Fruit fly (Drosophila melanogaster): ENCODE data around the gene Ir10a.
A peak's percentile ranks its signal among the peaks of the same experiment; 100 is the strongest.

The Ir10a gene

dm6 chrX:11283570-11283969 is 27.4 kb downstream of the Ir10a start (continued):
- TF ChIP-seq Mad (GFP tag; optimal IDR thresholded peaks at IDR 0.05): no peak
- 0 out of 3 replicates have a peak, but pooled peaks have one; percentile 31 for TF ChIP-seq ase (GFP tag; IDR thresholded peaks at IDR 0.05)
- TF ChIP-seq sens-2 (GFP tag; IDR thresholded peaks at IDR 0.05): no peak
- TF ChIP-seq kay (GFP tag; optimal IDR thresholded peaks at IDR 0.05): no peak
- no peak for TF ChIP-seq D (optimal IDR thresholded peaks at IDR 0.05)
- no peak for TF ChIP-seq D (GFP tag; optimal IDR thresholded peaks at IDR 0.05)
- no peak for TF ChIP-seq insv (GFP tag; optimal IDR thresholded peaks at IDR 0.05)
- TF ChIP-seq fd64A (GFP tag; optimal IDR thresholded peaks at IDR 0.05): no peak
- TF ChIP-seq CG10543 (GFP tag; optimal IDR thresholded peaks at IDR 0.05): no peak
- no peak for TF ChIP-seq CG18619 (GFP tag; optimal IDR thresholded peaks at IDR 0.05)
- no peak for TF ChIP-seq CG12769 (tag; optimal IDR thresholded peaks at IDR 0.05)
- no peak for TF ChIP-seq CG8478 (optimal IDR thresholded peaks at IDR 0.05)
- TF ChIP-seq CG17361 (GFP tag; IDR thresholded peaks at IDR 0.05): no peak
- TF ChIP-seq Poxn (GFP tag; IDR thresholded peaks at IDR 0.05): no peak
- TF ChIP-seq CG8290 (GFP tag; optimal IDR thresholded peaks at IDR 0.05): no peak
- TF ChIP-seq CG8290 (tag; optimal IDR thresholded peaks at IDR 0.05): peak in 1 of 2 experiments; percentile 38
- no peak for TF ChIP-seq chinmo (GFP tag; IDR thresholded peaks at IDR 0.05; ENCODE audit: partially characterized antibody)
- no peak for TF ChIP-seq CG42726 (GFP tag; IDR thresholded peaks at IDR 0.05; ENCODE audit: partially characterized antibody)
- no peak for TF ChIP-seq CG1647 (GFP tag; optimal IDR thresholded peaks at IDR 0.05)
- no peak for TF ChIP-seq Kr (GFP tag; optimal IDR thresholded peaks at IDR 0.05)
- TF ChIP-seq ttk (GFP tag; IDR thresholded peaks at IDR 0.05): no peak
- no peak for TF ChIP-seq trh (GFP tag; optimal IDR thresholded peaks at IDR 0.05)
- no peak for TF ChIP-seq fd96Cb (tag; optimal IDR thresholded peaks at IDR 0.05)
- no peak for TF ChIP-seq chif (GFP tag; optimal IDR thresholded peaks at IDR 0.05)
- no peak for TF ChIP-seq CG11085 (GFP tag; IDR thresholded peaks at IDR 0.05)
- TF ChIP-seq gt (GFP tag; IDR thresholded peaks at IDR 0.05): no peak
- TF ChIP-seq Hmr (GFP tag; optimal IDR thresholded peaks at IDR 0.05): no peak
- TF ChIP-seq p53 (GFP tag; optimal IDR thresholded peaks at IDR 0.05): no peak
- no peak for TF ChIP-seq Chrac-16 (GFP tag; optimal IDR thresholded peaks at IDR 0.05)
- no peak for TF ChIP-seq CG8359 (GFP tag; optimal IDR thresholded peaks at IDR 0.05; ENCODE audit: borderline replicate concordance)
- no peak for TF ChIP-seq cas (GFP tag; IDR thresholded peaks at IDR 0.05)
- TF ChIP-seq wor (GFP tag; IDR thresholded peaks at IDR 0.05): no peak
- TF ChIP-seq caup (GFP tag; optimal IDR thresholded peaks at IDR 0.05; ENCODE audit: severe bottlenecking): no peak
- no peak for TF ChIP-seq pita (GFP tag; optimal IDR thresholded peaks at IDR 0.05)
- no peak for TF ChIP-seq C15 (GFP tag; IDR thresholded peaks at IDR 0.05)
- TF ChIP-seq CG13123 (GFP tag; optimal IDR thresholded peaks at IDR 0.05): no peak
- no peak for TF ChIP-seq CG13296 (GFP tag; optimal IDR thresholded peaks at IDR 0.05)
- no peak for TF ChIP-seq CG17829 (tag; optimal IDR thresholded peaks at IDR 0.05)
- TF ChIP-seq ab (GFP tag; optimal IDR thresholded peaks at IDR 0.05): no peak
- no peak for TF ChIP-seq CG7271 (tag; optimal IDR thresholded peaks at IDR 0.05)
- TF ChIP-seq CG43689 (GFP tag; IDR thresholded peaks at IDR 0.05): 0 out of 2 replicates have a peak, but pooled peaks have one; percentile 4
- no peak for TF ChIP-seq Abd-B (GFP tag; optimal IDR thresholded peaks at IDR 0.05)
- TF ChIP-seq cg (GFP tag; optimal IDR thresholded peaks at IDR 0.05): no peak
- peak; percentile 43; the same call in 1 of the 2 replicates for TF ChIP-seq slbo (GFP tag; IDR thresholded peaks at IDR 0.05)
- no peak for TF ChIP-seq aop (GFP tag; IDR thresholded peaks at IDR 0.05)
- no peak for TF ChIP-seq exex (tag; optimal IDR thresholded peaks at IDR 0.05)
- TF ChIP-seq CG2712 (tag; optimal IDR thresholded peaks at IDR 0.05): no peak
- peak; percentile 33 for TF ChIP-seq Antp (GFP tag; optimal IDR thresholded peaks at IDR 0.05)
- TF ChIP-seq sens (GFP tag): peak; percentile 80
- TF ChIP-seq Fer3 (tag; optimal IDR thresholded peaks at IDR 0.05): no peak
- TF ChIP-seq HmgD (GFP tag; optimal IDR thresholded peaks at IDR 0.05): no peak
- TF ChIP-seq CG6683 (GFP tag; optimal IDR thresholded peaks at IDR 0.05): no peak
- TF ChIP-seq CG8388 (GFP tag; optimal IDR thresholded peaks at IDR 0.05): no peak
